Worm (Caenorhabditis elegans) whole organism, mixed stage, embryonic: ENCODE results near the gene rnh-1.1.

Experiments used
- M03D4.4 ChIP-seq: sonication (generic microtip); optimal IDR thresholded peaks from 2 replicates; lab custom pipeline; 2017; ENCODE audit warnings: mild to moderate bottlenecking, missing genetic modification characterization, missing compliant biosample characterization
- bed-3 ChIP-seq: fragments of 200-800 bp; sonication (Bioruptor generic); optimal IDR thresholded peaks from 3 replicates; lab custom pipeline; 2018; ENCODE audit warnings: mild to moderate bottlenecking, missing genetic modification characterization, moderate library complexity, missing compliant biosample characterization
- blmp-1 ChIP-seq: fragments of 150-350 bp; optimal IDR thresholded peaks from 2 replicates; lab custom pipeline; 2014; ENCODE audit warnings: missing biosample characterization, missing genetic modification characterization
- ceh-39 ChIP-seq: fragments of 150-350 bp; optimal IDR thresholded peaks from 2 replicates; lab custom pipeline; 2014; ENCODE audit warnings: missing biosample characterization, missing genetic modification characterization
- ceh-43 ChIP-seq: fragments of 200-800 bp; sonication (Bioruptor generic); optimal IDR thresholded peaks from 2 replicates; lab custom pipeline; 2018; ENCODE audit warnings: mild to moderate bottlenecking, missing genetic modification characterization, moderate library complexity, missing compliant biosample characterization
- cnd-1 ChIP-seq: fragments of 200-800 bp; sonication (Bioruptor generic); optimal IDR thresholded peaks from 2 replicates; lab custom pipeline; 2018; ENCODE audit warnings: mild to moderate bottlenecking, missing genetic modification characterization, missing compliant biosample characterization
- drap-1 ChIP-seq: fragments of 200-800 bp; sonication (Bioruptor generic); optimal IDR thresholded peaks from 3 replicates; lab custom pipeline; 2018; ENCODE audit warnings: mild to moderate bottlenecking, missing genetic modification characterization, missing compliant biosample characterization
- elt-1 ChIP-seq: sonication (generic microtip); optimal IDR thresholded peaks from 2 replicates; lab custom pipeline; 2017; ENCODE audit warnings: missing genetic modification characterization, mild to moderate bottlenecking, missing compliant biosample characterization, antibody characterized with exemption, moderate library complexity, borderline replicate concordance; ENCODE audit not compliant: insufficient read depth
- elt-3 ChIP-seq: fragments of 150-350 bp; optimal IDR thresholded peaks from 2 replicates; lab custom pipeline; 2014; ENCODE audit warnings: missing biosample characterization, missing genetic modification characterization
- flh-1 ChIP-seq: fragments of 200-800 bp; sonication (Bioruptor generic); optimal IDR thresholded peaks from 2 replicates; lab custom pipeline; 2018; ENCODE audit warnings: mild to moderate bottlenecking, missing genetic modification characterization, moderate library complexity, missing compliant biosample characterization
- ham-2 ChIP-seq: fragments of 200-800 bp; sonication (Bioruptor generic); optimal IDR thresholded peaks from 2 replicates; lab custom pipeline; 2018; ENCODE audit warnings: mild to moderate bottlenecking, missing genetic modification characterization, missing compliant biosample characterization
- hlh-1 ChIP-seq: fragments of 150-350 bp; optimal IDR thresholded peaks from 2 replicates; lab custom pipeline; 2014; ENCODE audit warnings: missing biosample characterization, missing genetic modification reagents, missing genetic modification characterization
- lin-13 ChIP-seq: fragments of 150-350 bp; optimal IDR thresholded peaks from 2 replicates; lab custom pipeline; 2014; ENCODE audit warnings: missing biosample characterization, missing genetic modification characterization
- lin-32 ChIP-seq: fragments of 200-800 bp; sonication (Bioruptor generic); optimal IDR thresholded peaks from 2 replicates; lab custom pipeline; 2018; ENCODE audit warnings: mild to moderate bottlenecking, missing genetic modification characterization, missing compliant biosample characterization
- lsy-2 ChIP-seq: fragments of 150-350 bp; optimal IDR thresholded peaks from 2 replicates; lab custom pipeline; 2014; ENCODE audit warnings: missing biosample characterization, missing genetic modification characterization
- mab-5 ChIP-seq: fragments of 150-350 bp; optimal IDR thresholded peaks from 2 replicates; lab custom pipeline; 2014; ENCODE audit warnings: missing biosample characterization, missing genetic modification characterization
- mep-1 ChIP-seq: fragments of 150-350 bp; optimal IDR thresholded peaks from 2 replicates; lab custom pipeline; 2017; ENCODE audit warnings: missing biosample characterization, missing genetic modification reagents, missing genetic modification characterization, inconsistent platforms
- mls-2 ChIP-seq: sonication (generic microtip); optimal IDR thresholded peaks from 2 replicates; lab custom pipeline; 2016; ENCODE audit warnings: mild to moderate bottlenecking, missing genetic modification characterization, moderate library complexity, missing compliant biosample characterization
- nhr-12 ChIP-seq: fragments of 150-350 bp; optimal IDR thresholded peaks from 2 replicates; lab custom pipeline; 2014; ENCODE audit warnings: missing biosample characterization, missing genetic modification characterization
- nhr-2 ChIP-seq: fragments of 150-350 bp; optimal IDR thresholded peaks from 2 replicates; lab custom pipeline; 2014; ENCODE audit warnings: missing biosample characterization, missing genetic modification characterization
- nhr-237 ChIP-seq: fragments of 150-350 bp; optimal IDR thresholded peaks from 2 replicates; lab custom pipeline; 2014; ENCODE audit warnings: missing biosample characterization, missing genetic modification characterization
- nhr-28 ChIP-seq: fragments of 150-350 bp; optimal IDR thresholded peaks from 2 replicates; lab custom pipeline; 2014; ENCODE audit warnings: missing biosample characterization, missing genetic modification characterization
- nhr-76 ChIP-seq: sonication (generic microtip); optimal IDR thresholded peaks from 2 replicates; lab custom pipeline; 2017; ENCODE audit warnings: missing biosample characterization, missing genetic modification characterization
- pha-4 ChIP-seq: fragments of 150-350 bp; optimal IDR thresholded peaks from 2 replicates; lab custom pipeline; 2018; ENCODE audit warnings: missing biosample characterization, missing genetic modification reagents, missing genetic modification characterization
- sem-2 ChIP-seq: fragments of 200-800 bp; sonication (Bioruptor generic); optimal IDR thresholded peaks from 2 replicates; lab custom pipeline; 2018; ENCODE audit warnings: mild to moderate bottlenecking, missing genetic modification characterization, missing compliant biosample characterization
- snpc-4 ChIP-seq: fragments of 150-350 bp; optimal IDR thresholded peaks from 2 replicates; lab custom pipeline; 2014; ENCODE audit warnings: missing biosample characterization, missing genetic modification characterization
- sptf-1 ChIP-seq: sonication (generic microtip); optimal IDR thresholded peaks from 2 replicates; lab custom pipeline; 2017; ENCODE audit warnings: mild to moderate bottlenecking, missing genetic modification characterization, moderate library complexity, missing compliant biosample characterization
- tbx-8 ChIP-seq: fragments of 200-800 bp; sonication (Bioruptor generic); optimal IDR thresholded peaks from 2 replicates; lab custom pipeline; 2018; ENCODE audit warnings: mild to moderate bottlenecking, missing genetic modification characterization, moderate library complexity, missing compliant biosample characterization
- unc-120 ChIP-seq: sonication (generic microtip); optimal IDR thresholded peaks from 2 replicates; lab custom pipeline; 2017; ENCODE audit warnings: missing genetic modification characterization, missing compliant biosample characterization; ENCODE audit not compliant: poor library complexity, severe bottlenecking
- unc-39 ChIP-seq: fragments of 150-350 bp; optimal IDR thresholded peaks from 2 replicates; lab custom pipeline; 2014; ENCODE audit warnings: missing biosample characterization, missing genetic modification characterization
- unc-62 ChIP-seq: fragments of 150-350 bp; optimal IDR thresholded peaks from 2 replicates; lab custom pipeline; 2014; ENCODE audit warnings: missing biosample characterization, missing genetic modification reagents, missing genetic modification characterization
- zip-8 ChIP-seq: fragments of 150-350 bp; optimal IDR thresholded peaks from 2 replicates; lab custom pipeline; 2014; ENCODE audit warnings: missing biosample characterization, missing genetic modification characterization
- ztf-11 ChIP-seq: fragments of 150-350 bp; optimal IDR thresholded peaks from 2 replicates; lab custom pipeline; 2014; ENCODE audit warnings: missing biosample characterization, missing genetic modification characterization

The rnh-1.1 gene

ce11 chrII:7545364-7545763, 19.8 kb downstream of the rnh-1.1 start:
- TF ChIP-seq nhr-12 (no peak), drap-1 (GFP tag; lab: Kevin White, UChicago) (no peak), nhr-2 (no peak), ceh-43 (GFP tag; lab: Kevin White, UChicago) (no peak), zip-8 (tag; lab: Kevin White, UChicago) (no peak), nhr-28 (tag; lab: Kevin White, UChicago) (no peak), mep-1 (tag; lab: Kevin White, UChicago) (no peak), ham-2 (GFP tag; lab: Kevin White, UChicago) (no peak), mab-5 (tag; lab: Kevin White, UChicago) (no peak), flh-1 (GFP tag; lab: Kevin White, UChicago) (no peak), snpc-4 (tag; lab: Kevin White, UChicago) (no peak), lin-13 (tag; lab: Kevin White, UChicago) (no peak), pha-4 (tag; lab: Kevin White, UChicago) (no peak), M03D4.4 (no peak), tbx-8 (GFP tag; lab: Kevin White, UChicago) (no peak), elt-1 (tag; lab: Kevin White, UChicago) (no peak), ztf-11 (tag; lab: Kevin White, UChicago) (no peak), blmp-1 (no peak)

ce11 chrII:7547269-7547668, 21.7 kb downstream of the rnh-1.1 start:
- TF ChIP-seq drap-1 (GFP tag; lab: Kevin White, UChicago) (no peak), nhr-237 (no peak), nhr-2 (no peak), zip-8 (tag; lab: Kevin White, UChicago) (no peak), blmp-1 (no peak), elt-3 (tag; lab: Kevin White, UChicago) (no peak), mls-2 (tag; lab: Kevin White, UChicago) (no peak), flh-1 (GFP tag; lab: Kevin White, UChicago) (no peak), mep-1 (tag; lab: Kevin White, UChicago) (no peak), cnd-1 (tag; lab: Kevin White, UChicago) (no peak), ztf-11 (tag; lab: Kevin White, UChicago) (no peak), unc-62 (no peak), nhr-76 (no peak), ceh-39 (tag; lab: Kevin White, UChicago) (no peak), unc-39 (tag; lab: Kevin White, UChicago) (no peak)
- TF ChIP-seq, all 35 proteins: peak for 0

- no peak for TF ChIP-seq unc-120 (tag; lab: Kevin White, UChicago)
- TF ChIP-seq flh-1 (GFP tag; lab: Kevin White, UChicago): no peak
- TF ChIP-seq, all 35 proteins: peak for 0
These were observed 22.5 kb downstream of the rnh-1.1 start, which contains the start of gene fbxa-224 for ce11 chrII:7548044-7548443. fbxa-224 (minus strand) TSS chrII:7548144.

ce11 chrII:7549035-7549434, 23.5 kb downstream of the rnh-1.1 start, which contains the start of gene tph-1:
tph-1 (plus strand) TSS chrII:7549335.
- no peak for TF ChIP-seq unc-62
- TF ChIP-seq bed-3 (GFP tag; lab: Kevin White, UChicago): no peak
- TF ChIP-seq unc-120 (tag; lab: Kevin White, UChicago): no peak
- TF ChIP-seq elt-1 (tag; lab: Kevin White, UChicago): no peak
- no peak for TF ChIP-seq lin-32
- TF ChIP-seq nhr-12: no peak
- no peak for TF ChIP-seq pha-4 (tag; lab: Kevin White, UChicago)
- TF ChIP-seq elt-3 (tag; lab: Kevin White, UChicago): no peak
- TF ChIP-seq cnd-1 (tag; lab: Kevin White, UChicago): no peak
- no peak for TF ChIP-seq lsy-2
- TF ChIP-seq drap-1 (GFP tag; lab: Kevin White, UChicago): no peak
- no peak for TF ChIP-seq sem-2 (GFP tag; lab: Kevin White, UChicago)
- no peak for TF ChIP-seq ceh-39 (tag; lab: Kevin White, UChicago)
- no peak for TF ChIP-seq nhr-2

ce11 chrII:7553806-7554205, 28.3 kb downstream of the rnh-1.1 start, which contains the start of gene ZK1290.10:
ZK1290.10 (minus strand) TSS chrII:7553906.
- no peak for TF ChIP-seq snpc-4 (tag; lab: Kevin White, UChicago)
- TF ChIP-seq sptf-1: no peak
- TF ChIP-seq mep-1 (tag; lab: Kevin White, UChicago): no peak
- no peak for TF ChIP-seq cnd-1 (tag; lab: Kevin White, UChicago)
- TF ChIP-seq unc-39 (tag; lab: Kevin White, UChicago): no peak
- no peak for TF ChIP-seq nhr-28 (tag; lab: Kevin White, UChicago)
- no peak for TF ChIP-seq ceh-39 (tag; lab: Kevin White, UChicago)
- no peak for TF ChIP-seq M03D4.4
- no peak for TF ChIP-seq hlh-1 (tag; lab: Kevin White, UChicago)
- TF ChIP-seq ham-2 (GFP tag; lab: Kevin White, UChicago): no peak
- TF ChIP-seq zip-8 (tag; lab: Kevin White, UChicago): no peak
- no peak for TF ChIP-seq unc-120 (tag; lab: Kevin White, UChicago)
- TF ChIP-seq lin-13 (tag; lab: Kevin White, UChicago): no peak
